Fruit fly (Drosophila melanogaster) S2 (cell line): Measurements from ENCODE around the gene CG5290.

Experiments used
- CG8478 ChIP-seq: fragments of >200 bp; optimal IDR thresholded peaks from 2 replicates; lab custom pipeline; 2018
- CTCF ChIP-seq, 2 experiments: fragments of >200 bp; optimal IDR thresholded peaks; 2 replicates each; lab custom pipeline; 2018

DNA sequence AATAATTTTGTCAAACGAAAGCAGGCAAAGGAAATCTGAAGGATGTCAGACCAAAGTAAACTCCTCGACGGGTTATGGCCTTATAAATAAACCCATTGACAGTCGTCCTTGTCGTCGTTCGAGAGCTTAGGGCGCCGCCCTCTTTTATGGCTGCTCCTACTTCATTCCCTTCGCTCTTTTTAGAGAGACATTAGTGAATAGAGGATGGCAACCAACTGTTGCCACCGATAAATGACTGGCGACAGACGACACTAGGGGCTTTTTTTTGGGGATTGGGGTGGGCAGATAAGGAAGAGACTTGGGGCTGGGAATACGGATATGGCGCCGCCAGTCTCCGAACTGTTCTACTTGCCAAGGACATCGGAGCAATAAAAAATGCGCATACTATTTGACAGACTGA lies 30.1 kb upstream of the CG5290 start:
- no peak for TF ChIP-seq CG8478 (lab: Kevin White, UChicago)
- TF ChIP-seq CTCF (optimal IDR thresholded peaks at IDR 0.05; lab: Kevin White, UChicago): no peak
